Worm (Caenorhabditis elegans) whole organism, L4/young adult: ENCODE data around the gene nspg-13.

Experiments
- W03F9.2 ChIP-seq: fragments of 150-350 bp; optimal IDR thresholded peaks from 2 replicates; lab custom pipeline; 2014; ENCODE audit warnings: missing biosample characterization, missing genetic modification characterization
- dao-5 ChIP-seq: sonication (generic microtip); optimal IDR thresholded peaks from 2 replicates; lab custom pipeline; 2016; ENCODE audit warnings: missing genotype, missing genetic modification characterization, moderate library complexity, missing compliant biosample characterization
- him-1 ChIP-seq: sonication (generic microtip); optimal IDR thresholded peaks from 2 replicates; lab custom pipeline; 2016; ENCODE audit warnings: missing genotype, missing genetic modification reagents, missing genetic modification characterization, missing compliant biosample characterization

nspg-13 gene

DNA sequence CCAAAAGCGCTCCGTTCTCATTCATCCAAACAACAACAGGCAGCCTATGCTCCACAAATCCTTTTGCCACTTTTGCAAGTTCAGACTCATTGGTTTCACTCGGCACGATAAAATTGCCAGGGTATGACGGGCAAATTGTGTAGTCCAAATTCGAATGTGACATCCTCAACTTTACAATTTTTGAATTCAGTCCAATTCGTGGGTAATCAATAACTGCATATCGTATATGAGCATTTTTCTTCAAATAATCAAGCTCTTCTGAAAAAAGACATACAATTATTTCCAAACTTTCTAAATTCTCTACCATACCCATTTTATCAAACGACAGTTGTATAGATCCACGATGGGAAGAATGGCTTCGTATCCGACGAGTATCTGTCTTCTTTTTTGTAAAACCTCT, 16.7 kb upstream of the nspg-13 start:
- TF ChIP-seq him-1 (tag; lab: Kevin White, UChicago) (no peak), W03F9.2 (tag; lab: Kevin White, UChicago) (no peak), dao-5 (tag; lab: Kevin White, UChicago) (no peak)

DNA sequence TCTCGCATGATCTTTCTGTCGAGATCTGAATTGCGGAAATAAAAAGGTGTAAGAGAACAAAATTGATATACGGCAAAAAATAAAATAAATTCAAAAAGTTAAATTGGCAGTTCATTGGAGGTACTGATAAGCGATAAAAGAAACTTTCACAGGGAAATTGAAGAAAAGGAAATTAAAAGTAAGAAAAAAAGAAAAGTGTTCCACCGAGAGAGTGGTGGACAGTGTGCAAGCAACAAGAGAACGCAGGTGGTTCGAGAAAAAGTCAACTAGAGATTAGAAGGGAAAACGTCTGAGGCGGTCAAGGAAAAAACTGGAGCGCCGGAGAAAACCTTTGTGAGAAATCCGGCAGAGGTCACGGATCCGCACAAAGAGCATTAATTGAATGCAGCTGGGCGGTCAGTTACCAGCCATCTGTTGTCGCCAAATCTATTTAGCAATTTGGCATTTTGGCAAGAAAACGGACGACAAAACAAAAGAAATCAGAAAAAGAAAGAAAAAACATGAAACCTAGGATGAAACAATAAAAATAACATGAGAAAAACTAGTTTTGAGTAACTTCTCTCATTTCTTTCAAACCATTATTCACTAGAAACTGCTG, 11.5 kb upstream of the nspg-13 start, which contains the start of gene mtm-5:
TSS of gene mtm-5 (minus strand) at position 27 of the 598 bp plus-strand sequence.
- TF ChIP-seq dao-5 (tag; lab: Kevin White, UChicago) (no peak), W03F9.2 (tag; lab: Kevin White, UChicago) (no peak), him-1 (tag; lab: Kevin White, UChicago) (no peak)

DNA sequence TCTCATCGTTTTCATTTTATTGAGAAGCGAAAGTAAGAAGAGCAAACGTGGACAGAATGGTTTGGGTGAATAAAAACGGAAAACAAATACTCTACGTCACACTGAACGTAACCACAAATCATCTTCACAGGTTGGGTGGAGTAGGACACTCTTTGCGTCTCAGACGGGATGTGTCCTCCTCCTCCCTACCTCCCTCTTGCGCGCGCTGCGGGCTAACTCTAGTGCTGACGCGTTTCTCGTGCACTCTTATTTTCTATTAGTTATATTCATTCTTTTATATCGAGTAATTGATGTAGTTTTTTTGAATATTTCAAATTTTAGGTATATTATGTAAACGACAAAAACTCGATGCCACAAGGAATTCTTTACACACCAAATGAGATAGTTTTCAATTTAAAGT, 11.0 kb upstream of the nspg-13 start, which contains the start of gene Y34B4A.7:
TSS of gene Y34B4A.7 (plus strand) at position 297 of the 400 bp plus-strand sequence.
- peak; percentile 26 for TF ChIP-seq W03F9.2 (tag; lab: Kevin White, UChicago)
- TF ChIP-seq dao-5 (tag; lab: Kevin White, UChicago) = no peak
- no peak for TF ChIP-seq him-1 (tag; lab: Kevin White, UChicago)

DNA sequence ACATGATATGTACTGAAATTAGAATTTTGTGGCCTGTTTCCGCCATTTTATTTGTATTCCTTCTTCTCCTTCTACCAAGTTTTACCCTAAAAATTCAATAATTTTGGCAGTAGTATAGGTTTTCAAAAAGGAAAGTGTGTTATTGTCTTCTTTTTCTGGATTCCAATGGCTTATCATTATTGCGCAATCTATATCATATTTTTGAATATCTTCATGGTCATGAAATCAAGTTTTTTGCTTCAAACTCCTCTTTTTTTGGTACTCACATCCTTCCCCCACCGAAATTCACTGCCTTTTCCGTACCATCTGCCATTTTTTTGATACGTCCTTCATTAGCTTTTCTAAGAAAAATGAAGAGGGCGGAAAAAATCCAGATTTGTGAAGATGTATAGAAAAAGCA, 6.2 kb upstream of the nspg-13 start:
- TF ChIP-seq W03F9.2 (tag; lab: Kevin White, UChicago) (no peak), dao-5 (tag; lab: Kevin White, UChicago) (no peak), him-1 (tag; lab: Kevin White, UChicago) (no peak)

DNA sequence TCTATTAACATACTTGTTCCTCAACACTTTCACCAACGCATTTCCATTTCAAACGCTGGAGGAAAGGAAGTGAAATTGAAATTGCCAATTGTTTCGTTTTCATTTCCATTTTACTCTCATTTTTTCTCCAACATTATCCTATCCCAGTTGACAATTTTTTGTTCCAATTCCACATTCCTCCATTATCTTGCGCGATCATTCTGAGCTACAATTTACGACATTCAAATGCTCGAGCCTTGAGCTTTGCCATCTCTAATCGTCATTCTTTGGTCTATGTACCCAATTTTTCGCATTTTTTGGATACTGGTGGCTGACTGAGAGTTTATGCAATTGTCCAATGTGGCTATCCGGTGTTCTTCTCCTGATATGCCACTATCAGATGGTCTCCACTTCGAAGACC, 5.4 kb upstream of the nspg-13 start, which contains the start of gene Y34B4A.10:
TSS of gene Y34B4A.10 (plus strand) at position 301 of the 400 bp plus-strand sequence.
- TF ChIP-seq W03F9.2 (tag; lab: Kevin White, UChicago) (no peak), him-1 (tag; lab: Kevin White, UChicago) (no peak), dao-5 (tag; lab: Kevin White, UChicago) (no peak)

DNA sequence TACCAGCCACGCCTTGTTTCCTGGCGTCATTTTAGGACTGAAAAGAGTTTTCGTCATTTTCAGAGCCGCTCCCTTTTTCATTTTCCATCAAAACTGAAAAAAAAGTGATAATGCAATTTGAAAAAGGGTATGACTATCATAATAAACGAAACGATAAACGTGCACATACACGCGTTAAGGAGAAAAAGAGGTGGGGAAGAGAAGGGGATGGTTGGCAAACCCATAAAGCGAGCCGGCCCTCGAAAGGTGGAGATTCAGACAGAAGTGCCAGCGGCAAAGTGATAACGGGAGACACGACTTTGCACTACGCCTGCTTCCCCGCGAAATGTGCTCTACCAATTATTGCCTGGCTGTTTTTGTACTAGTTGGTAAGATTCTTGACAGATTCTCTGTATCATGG, 2.2 kb upstream of the nspg-13 start, which contains the start of gene nspg-14:
TSS of gene nspg-14 (plus strand) at position 250 of the 400 bp plus-strand sequence.
- TF ChIP-seq him-1 (tag; lab: Kevin White, UChicago) (no peak), W03F9.2 (tag; lab: Kevin White, UChicago) (no peak), dao-5 (tag; lab: Kevin White, UChicago) (no peak)

DNA sequence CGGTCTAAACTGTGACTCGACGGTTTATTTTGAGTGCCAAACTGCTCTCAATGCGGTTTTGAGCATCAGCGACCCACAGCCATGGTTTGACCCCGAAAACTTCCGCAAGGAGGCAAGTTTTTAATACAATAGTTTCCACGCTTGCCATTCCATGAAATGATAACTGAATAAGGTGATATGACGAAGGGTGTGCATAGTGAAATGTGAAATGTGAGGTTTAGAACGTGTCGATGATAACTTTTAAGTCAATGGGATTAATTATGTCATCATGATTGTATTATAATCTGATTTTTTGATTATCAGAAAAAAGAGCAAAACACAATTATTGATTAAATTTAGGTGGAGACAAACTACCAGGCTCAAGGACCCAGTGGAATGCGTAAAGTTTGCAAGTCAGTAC, 326 bp downstream of the nspg-13 start:
- TF ChIP-seq dao-5 (tag; lab: Kevin White, UChicago) = no peak
- TF ChIP-seq him-1 (tag; lab: Kevin White, UChicago) = no peak
- TF ChIP-seq W03F9.2 (tag; lab: Kevin White, UChicago) = no peak

DNA sequence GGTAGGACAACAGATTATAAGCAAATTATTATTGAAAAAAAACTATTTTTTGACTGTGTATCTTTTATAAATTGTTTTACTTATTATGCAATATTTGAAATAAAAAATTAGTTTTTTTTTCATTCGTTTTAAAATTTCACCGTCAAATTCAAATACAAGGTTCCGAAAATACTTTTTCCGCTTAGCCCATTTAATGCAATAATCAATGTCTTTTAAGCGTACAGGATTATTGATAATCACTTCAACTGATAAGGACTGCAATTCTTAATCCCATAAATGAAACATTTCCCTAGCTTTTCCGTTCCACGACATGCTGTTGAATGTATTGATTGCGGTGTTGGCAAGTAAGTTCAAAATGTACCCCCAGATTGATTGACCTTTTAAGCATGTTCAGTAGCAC, 2.0 kb downstream of the nspg-13 start, which contains the start of gene nspg-12:
TSS of gene nspg-12 (plus strand) at position 301 of the 400 bp plus-strand sequence.
- no peak for TF ChIP-seq dao-5 (tag; lab: Kevin White, UChicago)
- TF ChIP-seq W03F9.2 (tag; lab: Kevin White, UChicago) = no peak
- no peak for TF ChIP-seq him-1 (tag; lab: Kevin White, UChicago)

DNA sequence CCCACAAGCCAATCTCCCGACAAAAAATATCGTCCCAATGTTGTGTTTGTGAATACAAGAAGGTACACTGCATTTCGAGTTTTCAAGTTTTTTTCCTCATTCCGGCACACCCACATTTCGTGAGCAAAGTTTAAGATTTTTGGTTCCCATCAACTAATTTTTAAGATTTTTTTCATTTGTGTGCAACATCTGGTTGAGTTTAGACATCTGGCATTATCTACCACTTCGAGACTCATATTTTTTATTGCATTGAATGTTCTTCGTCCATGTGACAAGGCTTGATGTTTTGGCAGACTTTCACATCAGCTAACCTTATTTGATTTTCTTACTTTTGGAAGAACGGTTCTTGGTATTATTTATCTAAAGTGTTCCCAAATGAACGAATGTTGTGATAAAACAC, 5.4 kb downstream of the nspg-13 start:
- TF ChIP-seq him-1 (tag; lab: Kevin White, UChicago) (no peak), dao-5 (tag; lab: Kevin White, UChicago) (no peak), W03F9.2 (tag; lab: Kevin White, UChicago) (no peak)

DNA sequence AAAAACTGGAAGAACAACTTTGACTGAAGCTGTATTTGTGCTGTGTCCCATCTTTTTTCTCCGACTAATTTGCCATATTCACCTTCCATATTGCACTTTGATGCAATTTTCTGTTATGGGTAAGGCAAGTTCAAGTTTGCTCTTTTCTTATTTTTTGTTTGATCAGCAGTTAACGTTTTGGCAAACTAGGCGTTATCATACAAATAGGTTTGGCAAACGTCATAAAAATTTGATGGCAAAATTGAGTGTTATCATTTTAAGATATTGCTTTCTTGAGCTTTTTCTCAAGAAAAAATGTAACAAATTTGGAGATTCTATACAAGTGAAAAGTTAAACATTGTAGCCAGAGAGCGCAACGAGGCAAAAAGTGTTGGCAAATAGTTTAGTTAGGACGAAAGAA, 7.0 kb downstream of the nspg-13 start:
- no peak for TF ChIP-seq dao-5 (tag; lab: Kevin White, UChicago)
- no peak for TF ChIP-seq him-1 (tag; lab: Kevin White, UChicago)
- no peak for TF ChIP-seq W03F9.2 (tag; lab: Kevin White, UChicago)

DNA sequence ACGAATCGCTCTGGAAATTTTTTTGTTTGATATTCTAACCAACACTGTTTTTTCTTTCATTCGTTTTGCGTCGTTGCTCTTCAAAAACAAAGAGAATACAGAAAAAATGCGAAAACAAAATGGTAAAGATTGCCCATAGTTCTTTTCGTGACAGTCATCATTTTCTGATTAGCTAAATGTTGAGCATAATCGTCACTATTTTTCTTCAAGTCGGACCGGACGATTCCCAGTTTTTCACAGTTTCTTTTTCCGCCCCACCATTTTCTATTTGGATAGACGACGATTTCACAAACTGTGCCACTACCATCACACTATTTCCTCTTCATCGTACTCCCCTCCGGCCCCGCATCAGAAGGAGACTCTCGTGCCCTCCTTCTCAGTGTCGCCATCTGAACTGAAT, 8.6 kb downstream of the nspg-13 start:
- no peak for TF ChIP-seq dao-5 (tag; lab: Kevin White, UChicago)
- no peak for TF ChIP-seq him-1 (tag; lab: Kevin White, UChicago)
- no peak for TF ChIP-seq W03F9.2 (tag; lab: Kevin White, UChicago)

DNA sequence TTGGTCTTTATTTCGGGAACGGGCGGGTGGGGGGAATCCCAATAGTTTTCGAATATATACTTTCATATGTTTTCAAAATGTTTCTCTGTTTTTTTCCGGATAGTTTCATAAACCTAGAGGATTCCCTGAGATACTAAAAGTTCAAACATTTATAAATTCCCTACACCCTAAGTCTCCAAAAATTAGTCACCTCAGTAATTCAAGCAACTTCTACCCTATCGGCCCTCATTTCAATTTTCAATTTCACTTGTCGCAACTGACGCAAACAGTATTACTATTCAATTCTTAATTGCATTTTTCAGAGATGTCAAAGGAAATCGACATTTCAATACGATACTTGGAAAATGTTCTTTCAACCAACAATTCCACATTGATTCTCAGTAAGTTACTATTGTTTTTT, 9.0 kb downstream of the nspg-13 start, which contains the start of gene Y34B4A.4:
TSS of gene Y34B4A.4 (plus strand) at position 301 of the 400 bp plus-strand sequence.
- TF ChIP-seq him-1 (tag; lab: Kevin White, UChicago) = no peak
- no peak for TF ChIP-seq dao-5 (tag; lab: Kevin White, UChicago)
- no peak for TF ChIP-seq W03F9.2 (tag; lab: Kevin White, UChicago)

DNA sequence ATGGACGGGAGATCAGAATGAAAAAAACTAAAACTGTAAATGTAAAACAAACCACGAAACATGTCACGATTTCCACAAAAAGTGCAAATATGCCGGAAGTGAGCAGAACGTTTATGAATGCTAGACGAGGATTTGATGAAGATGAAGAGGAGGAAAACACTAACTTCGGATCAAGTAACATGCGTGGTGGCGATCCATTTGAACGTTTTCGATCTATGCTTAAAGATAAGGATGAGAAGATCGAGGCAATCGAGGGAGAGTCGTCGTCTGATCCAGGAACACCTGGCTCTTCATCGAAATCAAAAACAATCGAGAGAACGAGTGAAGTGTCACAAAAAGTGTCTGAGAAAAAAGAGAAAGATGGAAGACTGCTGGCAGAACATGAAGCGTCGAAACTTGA, 10.4 kb downstream of the nspg-13 start:
- TF ChIP-seq him-1 (tag; lab: Kevin White, UChicago) = no peak
- TF ChIP-seq dao-5 (tag; lab: Kevin White, UChicago) = no peak

DNA sequence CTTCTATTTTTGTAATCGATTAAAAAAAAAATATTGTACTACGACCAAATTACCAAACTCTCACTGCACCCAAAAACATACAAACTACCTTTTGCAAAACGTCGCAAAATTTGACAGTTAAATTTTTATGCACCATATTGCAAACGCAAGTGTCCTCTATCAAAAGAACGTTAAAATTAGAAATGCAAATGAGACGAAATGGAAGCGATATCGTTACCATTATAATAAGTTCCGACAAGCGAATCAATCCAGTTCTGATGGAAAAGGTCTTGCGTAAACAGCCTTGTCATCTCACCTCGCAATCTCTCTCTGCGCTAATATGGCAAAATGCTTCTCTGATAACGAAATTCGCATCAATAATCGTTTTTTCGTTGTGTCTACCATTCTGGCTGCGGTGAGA, 13.1 kb downstream of the nspg-13 start:
- TF ChIP-seq W03F9.2 (tag; lab: Kevin White, UChicago) (no peak), him-1 (tag; lab: Kevin White, UChicago) (no peak), dao-5 (tag; lab: Kevin White, UChicago) (no peak)
